Worm (Caenorhabditis elegans) whole organism, young adult: ENCODE measurements around the gene Y54G2A.11.

ENCODE experiments used
- K12H6.12 ChIP-seq: fragments of 200-800 bp; sonication (Bioruptor generic); optimal IDR thresholded peaks from 2 replicates; lab custom pipeline; 2018; ENCODE audit warnings: mild to moderate bottlenecking, missing genetic modification characterization, missing compliant biosample characterization
- Y53G8AR.9 ChIP-seq: fragments of 200-800 bp; sonication (Bioruptor generic); conservative IDR thresholded peaks from 2 replicates; pipeline ENCODE4 v1.3.6; 2022; ENCODE audit warnings: missing genetic modification reagents, missing genetic modification characterization, missing compliant biosample characterization
- ZK185.1 ChIP-seq: sonication (generic microtip); optimal IDR thresholded peaks from 2 replicates; lab custom pipeline; 2016; ENCODE audit warnings: mild to moderate bottlenecking, missing genetic modification characterization, missing compliant biosample characterization; ENCODE audit not compliant: poor library complexity, severe bottlenecking
- ama-1 ChIP-seq, 3 experiments: fragments of 150-350 bp in 1 of 3; sonication (generic microtip) in 2 of 3; optimal IDR thresholded peaks; 2 replicates each; lab custom pipeline; 2014 to 2018; ENCODE audit warnings: missing biosample characterization in 2 of 3, missing genetic modification characterization in 2 of 3, missing genetic modification reagents in 2 of 3
- aptf-3 ChIP-seq: fragments of 200-800 bp; sonication (Bioruptor generic); IDR thresholded peaks from 2 replicates; pipeline ENCODE4 v1.3.6; 2022; ENCODE audit warnings: missing genetic modification characterization, missing compliant biosample characterization
- dpff-1 ChIP-seq: sonication (generic microtip); optimal IDR thresholded peaks from 2 replicates; lab custom pipeline; 2017; ENCODE audit warnings: mild to moderate bottlenecking, missing genetic modification characterization, missing compliant biosample characterization
- dpl-1 ChIP-seq: fragments of 150-350 bp; optimal IDR thresholded peaks from 2 replicates; lab custom pipeline; 2014; ENCODE audit warnings: missing biosample characterization, missing genetic modification reagents, missing genetic modification characterization
- efl-1 ChIP-seq: fragments of 150-350 bp; optimal IDR thresholded peaks from 2 replicates; lab custom pipeline; 2014; ENCODE audit warnings: missing biosample characterization, missing genetic modification reagents, missing genetic modification characterization
- lin-54 ChIP-seq: fragments of 200-800 bp; sonication (Bioruptor generic); optimal IDR thresholded peaks from 2 replicates; lab custom pipeline; 2018; ENCODE audit warnings: mild to moderate bottlenecking, missing genetic modification characterization, missing compliant biosample characterization
- nhr-120 ChIP-seq: fragments of 200-800 bp; sonication (Bioruptor generic); IDR thresholded peaks from 2 replicates; pipeline ENCODE4 v1.3.6; 2022; ENCODE audit warnings: missing genetic modification characterization, missing compliant biosample characterization
- sdz-38 ChIP-seq: sonication (generic microtip); optimal IDR thresholded peaks from 2 replicates; lab custom pipeline; 2016; ENCODE audit warnings: missing genotype, missing genetic modification characterization, missing compliant biosample characterization

- no peak for TF ChIP-seq ama-1 (optimal IDR thresholded peaks at IDR 0.05; lab: Kevin White, UChicago)
- TF ChIP-seq ama-1 (GFP tag; optimal IDR thresholded peaks at IDR 0.05; lab: Kevin White, UChicago) = no peak
- TF ChIP-seq efl-1 (GFP tag; lab: Kevin White, UChicago) = no peak
- TF ChIP-seq dpff-1 (tag; lab: Kevin White, UChicago) = no peak
- TF ChIP-seq Y53G8AR.9 (GFP tag; lab: Robert Waterston, UW) = no peak
- no peak for TF ChIP-seq dpl-1 (GFP tag; lab: Kevin White, UChicago)
- TF ChIP-seq nhr-120 (GFP tag; lab: Robert Waterston, UW) = no peak
- TF ChIP-seq sdz-38 (tag; lab: Kevin White, UChicago) = no peak
- TF ChIP-seq lin-54 = no peak
- TF ChIP-seq K12H6.12 (tag; lab: Kevin White, UChicago) = no peak
- TF ChIP-seq aptf-3 (GFP tag; lab: Robert Waterston, UW) = no peak
- TF ChIP-seq ZK185.1 = no peak
Measured at ce11 chrIV:2819633-2820032, 48.0 kb upstream of the Y54G2A.11 start, which contains the start of gene Y54G2A.13.
